Worm (Caenorhabditis elegans) whole organism, late embryonic: ENCODE data around the gene srx-78.

Source experiments
- C38D4.7 ChIP-seq: fragments of 200-800 bp; sonication (Bioruptor generic); optimal IDR thresholded peaks from 2 replicates; lab custom pipeline; 2018; ENCODE audit warnings: mild to moderate bottlenecking, missing genetic modification characterization, moderate library complexity, missing compliant biosample characterization
- K02D7.2 ChIP-seq: sonication (generic microtip); optimal IDR thresholded peaks from 2 replicates; lab custom pipeline; 2017; ENCODE audit warnings: mild to moderate bottlenecking, missing genetic modification characterization, missing compliant biosample characterization
- K09A11.1 ChIP-seq: sonication (generic microtip); optimal IDR thresholded peaks from 2 replicates; lab custom pipeline; 2017; ENCODE audit warnings: antibody characterized with exemption, mild to moderate bottlenecking, missing genetic modification characterization, missing compliant biosample characterization; ENCODE audit not compliant: insufficient read depth
- T23F11.4 ChIP-seq: fragments of 200-800 bp; sonication (Bioruptor generic); optimal IDR thresholded peaks from 2 replicates; lab custom pipeline; 2018; ENCODE audit warnings: mild to moderate bottlenecking, missing genetic modification characterization, missing compliant biosample characterization
- Y22D7AL.16 ChIP-seq: sonication (generic microtip); optimal IDR thresholded peaks from 2 replicates; lab custom pipeline; 2016; ENCODE audit warnings: missing genetic modification characterization, missing compliant biosample characterization
- ceh-18 ChIP-seq: sonication (generic microtip); optimal IDR thresholded peaks from 2 replicates; lab custom pipeline; 2016; ENCODE audit warnings: missing genetic modification characterization, missing compliant biosample characterization
- ceh-2 ChIP-seq: sonication (generic microtip); optimal IDR thresholded peaks from 2 replicates; lab custom pipeline; 2016; ENCODE audit warnings: missing genotype, missing genetic modification characterization, missing compliant biosample characterization
- ceh-22 ChIP-seq: sonication (generic microtip); optimal IDR thresholded peaks from 2 replicates; lab custom pipeline; 2017; ENCODE audit warnings: missing biosample characterization, missing genetic modification characterization
- ceh-31 ChIP-seq: sonication (generic microtip); optimal IDR thresholded peaks from 2 replicates; lab custom pipeline; 2016; ENCODE audit warnings: missing genetic modification characterization, missing compliant biosample characterization
- ceh-34 ChIP-seq: sonication (generic microtip); optimal IDR thresholded peaks from 2 replicates; lab custom pipeline; 2016; ENCODE audit warnings: mild to moderate bottlenecking, missing genetic modification characterization, missing compliant biosample characterization
- ceh-9 ChIP-seq: sonication (generic microtip); optimal IDR thresholded peaks from 2 replicates; lab custom pipeline; 2016; ENCODE audit warnings: mild to moderate bottlenecking, missing genetic modification characterization, inconsistent platforms, missing compliant biosample characterization
- che-1 ChIP-seq: sonication (generic microtip); optimal IDR thresholded peaks from 2 replicates; lab custom pipeline; 2016; ENCODE audit warnings: mild to moderate bottlenecking, missing genetic modification characterization, missing compliant biosample characterization
- dmd-4 ChIP-seq: sonication (generic microtip); optimal IDR thresholded peaks from 2 replicates; lab custom pipeline; 2016; ENCODE audit warnings: borderline replicate concordance, missing genetic modification characterization, missing compliant biosample characterization
- elt-2 ChIP-seq: sonication (generic microtip); optimal IDR thresholded peaks from 2 replicates; lab custom pipeline; 2016; ENCODE audit warnings: missing genetic modification reagents, missing genetic modification characterization, missing compliant biosample characterization
- ets-4 ChIP-seq: sonication (generic microtip); optimal IDR thresholded peaks from 2 replicates; lab custom pipeline; 2016; ENCODE audit warnings: missing genetic modification characterization, missing compliant biosample characterization
- eyg-1 ChIP-seq: sonication (generic microtip); optimal IDR thresholded peaks from 2 replicates; lab custom pipeline; 2016; ENCODE audit warnings: missing genotype, missing genetic modification characterization, missing compliant biosample characterization
- hlh-13 ChIP-seq: fragments of 200-800 bp; sonication (Bioruptor generic); optimal IDR thresholded peaks from 2 replicates; lab custom pipeline; 2018; ENCODE audit warnings: mild to moderate bottlenecking, missing genetic modification characterization, missing compliant biosample characterization
- hlh-15 ChIP-seq: sonication (generic microtip); optimal IDR thresholded peaks from 2 replicates; lab custom pipeline; 2016; ENCODE audit warnings: missing genetic modification characterization, missing compliant biosample characterization
- hlh-6 ChIP-seq: sonication (generic microtip); optimal IDR thresholded peaks from 2 replicates; lab custom pipeline; 2016; ENCODE audit warnings: missing genotype, missing genetic modification characterization, missing compliant biosample characterization
- hlh-8 ChIP-seq: sonication (generic microtip); optimal IDR thresholded peaks from 2 replicates; lab custom pipeline; 2016; ENCODE audit warnings: missing genotype, missing genetic modification characterization, missing compliant biosample characterization
- madf-2 ChIP-seq: sonication (generic microtip); optimal IDR thresholded peaks from 2 replicates; lab custom pipeline; 2017; ENCODE audit warnings: missing genetic modification characterization, missing compliant biosample characterization
- mec-3 ChIP-seq: sonication (generic microtip); optimal IDR thresholded peaks from 2 replicates; lab custom pipeline; 2016; ENCODE audit warnings: borderline replicate concordance, missing genetic modification characterization, missing compliant biosample characterization
- nfya-1 ChIP-seq: sonication (generic microtip); optimal IDR thresholded peaks from 2 replicates; lab custom pipeline; 2017; ENCODE audit warnings: missing genetic modification characterization, mild to moderate bottlenecking, missing compliant biosample characterization, antibody characterized with exemption, moderate library complexity
- pag-3 ChIP-seq: sonication (generic microtip); optimal IDR thresholded peaks from 2 replicates; lab custom pipeline; 2016; ENCODE audit warnings: missing compliant biosample characterization, missing genetic modification characterization, borderline replicate concordance
- pax-1 ChIP-seq: fragments of 150-350 bp; optimal IDR thresholded peaks from 2 replicates; lab custom pipeline; 2014; ENCODE audit warnings: missing biosample characterization, missing genetic modification characterization
- pha-2 ChIP-seq: sonication (generic microtip); optimal IDR thresholded peaks from 2 replicates; lab custom pipeline; 2017; ENCODE audit warnings: mild to moderate bottlenecking, missing genetic modification characterization, missing compliant biosample characterization
- pha-4 ChIP-seq: fragments of 150-350 bp; optimal IDR thresholded peaks from 2 replicates; lab custom pipeline; 2018; ENCODE audit warnings: missing biosample characterization, missing genetic modification reagents, missing genetic modification characterization
- pqm-1 ChIP-seq: sonication (generic microtip); optimal IDR thresholded peaks from 2 replicates; lab custom pipeline; 2016; ENCODE audit warnings: missing genetic modification characterization, missing compliant biosample characterization
- pros-1 ChIP-seq: fragments of 150-350 bp; optimal IDR thresholded peaks from 2 replicates; lab custom pipeline; 2014; ENCODE audit warnings: missing biosample characterization, missing genetic modification reagents, missing genetic modification characterization
- sdc-2 ChIP-seq: sonication (generic microtip); optimal IDR thresholded peaks from 2 replicates; lab custom pipeline; 2016; ENCODE audit warnings: missing genotype, missing genetic modification characterization, missing compliant biosample characterization
- sox-2 ChIP-seq: fragments of 200-800 bp; sonication (Bioruptor generic); IDR thresholded peaks from 2 replicates; pipeline ENCODE4 v1.3.6; 2022; ENCODE audit warnings: missing genetic modification reagents, missing genetic modification characterization, missing compliant biosample characterization
- sox-4 ChIP-seq: sonication (generic microtip); optimal IDR thresholded peaks from 2 replicates; lab custom pipeline; 2017; ENCODE audit warnings: mild to moderate bottlenecking, missing genetic modification characterization, inconsistent platforms, missing compliant biosample characterization
- ttx-3 ChIP-seq: sonication (generic microtip); optimal IDR thresholded peaks from 2 replicates; lab custom pipeline; 2016; ENCODE audit warnings: missing genetic modification reagents, missing genetic modification characterization, missing compliant biosample characterization
- unc-42 ChIP-seq: sonication (generic microtip); optimal IDR thresholded peaks from 2 replicates; lab custom pipeline; 2016; ENCODE audit warnings: missing genotype, missing genetic modification characterization, missing compliant biosample characterization
- unc-55 ChIP-seq: sonication (generic microtip); optimal IDR thresholded peaks from 2 replicates; lab custom pipeline; 2017; ENCODE audit warnings: missing biosample characterization, missing genetic modification reagents, missing genetic modification characterization
- unc-86 ChIP-seq: sonication (generic microtip); optimal IDR thresholded peaks from 2 replicates; lab custom pipeline; 2016; ENCODE audit warnings: missing genetic modification characterization, missing compliant biosample characterization
- ztf-16 ChIP-seq: sonication (generic microtip); optimal IDR thresholded peaks from 2 replicates; lab custom pipeline; 2017; ENCODE audit warnings: missing genetic modification characterization, missing compliant biosample characterization

Gene srx-78

DNA sequence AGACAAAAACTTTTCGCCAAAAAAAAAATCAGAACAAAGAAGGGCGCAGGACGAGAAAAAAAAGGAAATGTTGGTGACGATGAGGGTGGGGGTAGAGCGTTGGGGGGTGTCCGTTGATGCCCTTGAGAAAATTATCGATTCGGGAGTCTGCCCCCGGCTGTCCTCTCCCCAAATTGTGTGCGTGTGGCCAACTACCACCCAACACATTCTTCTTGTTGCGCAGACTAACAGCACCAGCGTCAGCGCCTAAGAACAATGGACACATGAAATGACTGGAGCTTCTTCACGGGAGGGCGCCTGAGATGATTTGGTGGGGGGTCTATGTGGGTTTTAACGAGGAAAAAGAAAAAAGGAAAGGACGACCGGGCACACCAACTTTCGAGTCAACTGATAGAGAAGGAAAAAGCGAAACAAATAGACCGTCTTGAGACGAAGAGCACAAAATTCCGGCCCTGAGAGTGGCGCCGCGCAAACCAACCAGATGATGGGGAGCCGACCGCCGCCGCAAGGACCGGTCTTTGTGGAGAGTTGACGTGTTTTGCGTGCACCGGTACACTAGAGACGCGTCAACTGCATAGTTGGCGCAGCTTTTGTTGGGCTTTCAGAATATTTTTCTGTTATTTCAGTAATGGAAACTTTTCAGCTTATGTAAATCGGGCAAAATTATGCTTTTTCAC lies 29.6 kb upstream of the srx-78 start, which contains the start of gene C25D7.9 (continued):
- no peak for TF ChIP-seq unc-55 (GFP tag; lab: Kevin White, UChicago)
- TF ChIP-seq ceh-22 (tag; lab: Kevin White, UChicago) = no peak
- TF ChIP-seq unc-42 (tag; lab: Kevin White, UChicago) = peak; percentile 47
- TF ChIP-seq hlh-6 (tag; lab: Kevin White, UChicago) = peak; percentile 16
- TF ChIP-seq K09A11.1 (tag; lab: Kevin White, UChicago) = no peak
- no peak for TF ChIP-seq hlh-8 (tag; lab: Kevin White, UChicago)
- TF ChIP-seq ceh-9 = no peak
- peak; percentile 65 for TF ChIP-seq ceh-31
- peak; percentile 32 for TF ChIP-seq ceh-34 (tag; lab: Kevin White, UChicago)
- TF ChIP-seq Y22D7AL.16 = no peak
- no peak for TF ChIP-seq T23F11.4 (GFP tag; lab: Kevin White, UChicago)
- no peak for TF ChIP-seq ttx-3 (tag; lab: Kevin White, UChicago)

DNA sequence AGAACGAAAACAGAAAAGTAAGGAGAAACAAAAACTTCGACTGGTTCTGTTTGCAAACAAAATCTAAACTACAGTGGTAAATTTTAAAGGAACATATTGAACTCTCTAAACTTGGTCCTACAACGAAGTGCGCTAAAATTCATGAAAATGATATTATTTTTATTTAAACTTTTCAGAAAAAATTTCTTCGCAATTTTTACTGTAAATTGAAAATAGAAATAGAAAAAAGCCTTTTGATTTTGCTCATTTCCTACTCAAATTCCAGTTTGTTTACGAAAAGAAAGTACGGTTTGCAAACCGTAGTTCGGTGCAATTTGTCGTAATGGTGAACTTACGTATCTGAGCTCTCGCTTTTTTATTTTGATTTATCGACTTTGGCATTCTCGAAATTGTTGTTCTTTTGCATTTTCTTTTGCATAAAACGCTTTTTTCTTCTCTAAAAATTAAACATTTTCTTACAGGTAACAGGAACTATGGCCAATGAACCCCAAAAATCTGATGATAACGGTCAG lies 29.0 kb upstream of the srx-78 start, which contains the start of gene otub-1:
Gene otub-1 (plus strand): TSS at position 462 of the 512 bp plus-strand sequence.
- TF ChIP-seq ztf-16 (tag; lab: Kevin White, UChicago) = no peak
- TF ChIP-seq hlh-13 (GFP tag; lab: Kevin White, UChicago) = no peak
- TF ChIP-seq eyg-1 (tag; lab: Kevin White, UChicago) = no peak
- no peak for TF ChIP-seq sox-4 (tag; lab: Kevin White, UChicago)
- TF ChIP-seq ets-4 (tag; lab: Kevin White, UChicago) = no peak
- no peak for TF ChIP-seq pax-1
- TF ChIP-seq pqm-1 (tag; lab: Kevin White, UChicago) = no peak
- no peak for TF ChIP-seq pha-2
- no peak for TF ChIP-seq K02D7.2
- no peak for TF ChIP-seq unc-86 (tag; lab: Kevin White, UChicago)
- no peak for TF ChIP-seq elt-2 (tag; lab: Kevin White, UChicago)
- TF ChIP-seq madf-2 = no peak
- TF ChIP-seq hlh-15 = no peak
- TF ChIP-seq dmd-4 (tag; lab: Kevin White, UChicago) = no peak

ce11 chrV:15067165-15067564 lies 27.7 kb upstream of the srx-78 start, which contains the start of gene C25D7.10:
TSS of gene C25D7.10 (plus strand) at chrV:15067465.
- no peak for TF ChIP-seq sdc-2
- no peak for TF ChIP-seq pros-1 (tag; lab: Kevin White, UChicago)
- TF ChIP-seq mec-3 (tag; lab: Kevin White, UChicago) = no peak
- TF ChIP-seq ztf-16 (tag; lab: Kevin White, UChicago) = no peak

- TF ChIP-seq sox-2 (GFP tag; lab: Robert Waterston, UW) (no peak), ceh-9 (no peak), K02D7.2 (no peak), hlh-15 (no peak), ceh-18 (tag; lab: Kevin White, UChicago) (no peak), pha-4 (no peak), hlh-13 (GFP tag; lab: Kevin White, UChicago) (no peak), elt-2 (tag; lab: Kevin White, UChicago) (no peak), pros-1 (tag; lab: Kevin White, UChicago) (no peak), che-1 (no peak), pag-3 (no peak), ceh-2 (tag; lab: Kevin White, UChicago) (no peak), C38D4.7 (GFP tag; lab: Kevin White, UChicago) (no peak), Y22D7AL.16 (no peak), nfya-1 (tag; lab: Kevin White, UChicago) (no peak)
These were observed 26.5 kb upstream of the srx-78 start, which contains the start of gene dnj-3 for ce11 chrV:15068378-15068777. TSS of gene dnj-3 (plus strand) at chrV:15068678.
